Worm (Caenorhabditis elegans) whole organism, L4/young adult: ENCODE data around the gene srg-9.

Experiments
- W03F9.2 ChIP-seq: fragments of 150-350 bp; optimal IDR thresholded peaks from 2 replicates; lab custom pipeline; 2014; ENCODE audit warnings: missing biosample characterization, missing genetic modification characterization
- dao-5 ChIP-seq: sonication (generic microtip); optimal IDR thresholded peaks from 2 replicates; lab custom pipeline; 2016; ENCODE audit warnings: missing genotype, missing genetic modification characterization, moderate library complexity, missing compliant biosample characterization
- him-1 ChIP-seq: sonication (generic microtip); optimal IDR thresholded peaks from 2 replicates; lab custom pipeline; 2016; ENCODE audit warnings: missing genotype, missing genetic modification reagents, missing genetic modification characterization, missing compliant biosample characterization

DNA sequence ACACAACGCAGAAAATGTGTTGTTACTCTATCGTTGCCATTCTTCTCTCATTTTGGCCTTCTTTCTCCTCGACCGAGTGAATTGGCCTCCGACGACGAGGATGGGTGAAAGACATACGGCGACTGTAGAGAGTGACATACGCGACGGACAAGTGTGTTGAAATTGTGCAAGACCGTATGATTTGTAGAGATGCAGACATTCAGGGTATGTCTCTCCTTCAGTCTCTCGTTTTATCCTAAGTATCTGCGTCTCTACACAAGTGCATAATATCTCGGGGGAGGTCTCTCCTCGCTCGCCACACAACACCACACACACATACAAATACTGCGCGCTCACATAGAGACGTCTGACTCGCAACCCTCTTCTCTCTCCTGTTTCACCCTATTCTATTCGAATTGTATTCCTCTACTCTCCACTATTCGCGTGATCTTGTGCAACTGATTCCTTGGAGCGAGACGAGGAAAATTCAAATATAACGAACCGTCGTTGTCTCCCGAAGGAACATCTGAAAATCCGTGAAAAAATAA lies 23.6 kb upstream of the srg-9 start, which contains the start of gene hmg-1.2:
- TF ChIP-seq dao-5 (tag; lab: Kevin White, UChicago) (peak; percentile 23), him-1 (tag; lab: Kevin White, UChicago) (peak; percentile 46), W03F9.2 (tag; lab: Kevin White, UChicago) (peak; percentile 69)
